Fruit fly (Drosophila melanogaster): Measurements from ENCODE around the gene grp.

The grp gene

dm6 chr2L:16706882-16707775, 27.3 kb downstream of the grp start:
- TF ChIP-seq hkb (optimal IDR thresholded peaks at IDR 0.05), result no peak
- 0 out of 2 replicates have a peak, but pooled peaks have one; percentile 21 for TF ChIP-seq hkb (GFP tag; IDR thresholded peaks at IDR 0.05)
- peak; percentile 22; the same call in 1 of the 2 replicates for TF ChIP-seq sisA (GFP tag; IDR thresholded peaks at IDR 0.05)
- TF ChIP-seq Ada2b (GFP tag; IDR thresholded peaks at IDR 0.05), result peak; percentile 38; the same call in 1 of the 2 replicates
- TF ChIP-seq jumu (GFP tag; optimal IDR thresholded peaks at IDR 0.05), result peak; percentile 19
- peak; percentile 56 for TF ChIP-seq vvl (GFP tag; IDR thresholded peaks at IDR 0.05)
- peak; percentile 24 for TF ChIP-seq lilli (GFP tag; optimal IDR thresholded peaks at IDR 0.05)
- no peak for TF ChIP-seq CG11398 (GFP tag; optimal IDR thresholded peaks at IDR 0.05)
- peak; percentile 21 for TF ChIP-seq CG8924 (tag; optimal IDR thresholded peaks at IDR 0.05)
- TF ChIP-seq Aef1 (GFP tag; IDR thresholded peaks at IDR 0.05), result peak; percentile 35; the same call in 2 of the 3 replicates
- peak; percentile 2 for TF ChIP-seq Atf-2 (GFP tag; optimal IDR thresholded peaks at IDR 0.05)
- TF ChIP-seq odd (GFP tag; optimal IDR thresholded peaks at IDR 0.05), result peak; percentile 9
- TF ChIP-seq Dbx (GFP tag; IDR thresholded peaks at IDR 0.05), result 0 out of 3 replicates have a peak, but pooled peaks have one; percentile 28
- TF ChIP-seq CG4820 (GFP tag; optimal IDR thresholded peaks at IDR 0.05), result peak; percentile 21
- no peak for TF ChIP-seq da (GFP tag; optimal IDR thresholded peaks at IDR 0.05)
- TF ChIP-seq gcm (GFP tag; optimal IDR thresholded peaks at IDR 0.05), result peak; percentile 2
- peak; percentile 16 for TF ChIP-seq bab2 (GFP tag; optimal IDR thresholded peaks at IDR 0.05)
- TF ChIP-seq CG9437 (GFP tag; optimal IDR thresholded peaks at IDR 0.05), result peak; percentile 14
- TF ChIP-seq PHDP (tag; optimal IDR thresholded peaks at IDR 0.05), result peak; percentile 26
- TF ChIP-seq en (GFP tag; optimal IDR thresholded peaks at IDR 0.05), result no peak
- TF ChIP-seq gem (tag; optimal IDR thresholded peaks at IDR 0.05), result peak; percentile 57
- TF ChIP-seq Camta (GFP tag; optimal IDR thresholded peaks at IDR 0.05), result peak; percentile 7
- TF ChIP-seq dysf (GFP tag; IDR thresholded peaks at IDR 0.05), result 0 out of 3 replicates have a peak, but pooled peaks have one; percentile 35
- TF ChIP-seq ken (GFP tag; IDR thresholded peaks at IDR 0.05), result peak; percentile 49; the same call in 2 of the 3 replicates
- peak; percentile 27 for TF ChIP-seq D19A (tag; optimal IDR thresholded peaks at IDR 0.05)
- TF ChIP-seq CG3281 (GFP tag; optimal IDR thresholded peaks at IDR 0.05), result no peak
- TF ChIP-seq CG13894 (tag; optimal IDR thresholded peaks at IDR 0.05), result no peak
- TF ChIP-seq oc (tag; optimal IDR thresholded peaks at IDR 0.05), result peak; percentile 75
- peak; percentile 80 for TF ChIP-seq CG4707 (GFP tag; optimal IDR thresholded peaks at IDR 0.05)
- TF ChIP-seq gro (GFP tag; optimal IDR thresholded peaks at IDR 0.05), result no peak
- peak; percentile 77 for TF ChIP-seq sr (GFP tag; IDR thresholded peaks at IDR 0.05)
- peak; percentile 88 for TF ChIP-seq CG12769 (tag; optimal IDR thresholded peaks at IDR 0.05)
- peak; percentile 16 for TF ChIP-seq CG13775 (GFP tag; optimal IDR thresholded peaks at IDR 0.05)
- peak; percentile 52 for TF ChIP-seq CG11504 (tag; optimal IDR thresholded peaks at IDR 0.05)
- TF ChIP-seq nmo (GFP tag; optimal IDR thresholded peaks at IDR 0.05), result peak; percentile 26
- TF ChIP-seq ranshi (GFP tag; IDR thresholded peaks at IDR 0.05), result 0 out of 2 replicates have a peak, but pooled peaks have one; percentile 27
- TF ChIP-seq ERR (GFP tag; optimal IDR thresholded peaks at IDR 0.05), result no peak
- TF ChIP-seq CG8290 (GFP tag; optimal IDR thresholded peaks at IDR 0.05), result no peak
- TF ChIP-seq CG8290 (tag; optimal IDR thresholded peaks at IDR 0.05), result peak in 1 of 2 experiments; percentile 35
- TF ChIP-seq grn (GFP tag; optimal IDR thresholded peaks at IDR 0.05), result peak; percentile 54
- TF ChIP-seq CG10366 (GFP tag; IDR thresholded peaks at IDR 0.05), result peak; percentile 21; the same call in 1 of the 2 replicates
- no peak for TF ChIP-seq Fer3 (tag; optimal IDR thresholded peaks at IDR 0.05)
- TF ChIP-seq Ssrp (tag; optimal IDR thresholded peaks at IDR 0.05), result peak; percentile 3
- TF ChIP-seq CG4328 (GFP tag; optimal IDR thresholded peaks at IDR 0.05), result no peak
- peak in 1 of 2 experiments; percentile 52 for TF ChIP-seq Hr51 (GFP tag; optimal IDR thresholded peaks at IDR 0.05)
- peak in 1 of 2 experiments; percentile 91 for TF ChIP-seq Pdp1 (GFP tag; optimal IDR thresholded peaks at IDR 0.05)
- TF ChIP-seq z (GFP tag; IDR thresholded peaks at IDR 0.05), result no peak
- TF ChIP-seq tio (GFP tag; optimal IDR thresholded peaks at IDR 0.05), result peak; percentile 1
- peak; percentile 40 for TF ChIP-seq Hsf (GFP tag; optimal IDR thresholded peaks at IDR 0.05)
